Worm (Caenorhabditis elegans): Measurements from ENCODE around the gene ttr-2.

ttr-2 gene

DNA sequence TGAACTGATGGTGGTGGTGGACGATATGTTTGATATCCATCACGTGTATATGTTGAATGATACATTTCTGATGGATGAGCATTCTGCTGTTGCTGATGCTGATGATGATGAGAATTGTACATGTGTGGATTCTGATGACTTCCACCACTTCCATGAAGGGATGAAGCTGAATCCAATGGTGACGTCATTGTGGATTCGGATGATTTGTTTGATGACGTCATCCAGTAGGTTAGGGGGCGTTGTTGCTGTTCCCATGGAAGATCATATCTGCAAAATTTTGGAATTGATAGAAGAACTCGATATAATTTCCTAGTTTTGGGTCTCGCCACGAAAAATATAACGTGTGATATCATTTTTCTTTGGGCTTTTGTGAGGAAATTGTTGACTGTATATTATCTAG is 35.9 kb downstream of the ttr-2 start:
- TF ChIP-seq F13H6.1 (tag; optimal IDR thresholded peaks at IDR 0.05) (no peak), dmd-4 (tag; optimal IDR thresholded peaks at IDR 0.05; ENCODE audit: borderline replicate concordance) (no peak), ama-1 (optimal IDR thresholded peaks at IDR 0.05) (no peak), elt-4 (tag; optimal IDR thresholded peaks at IDR 0.05) (no peak), ceh-9 (tag; optimal IDR thresholded peaks at IDR 0.05) (no peak), hlh-8 (tag; optimal IDR thresholded peaks at IDR 0.05) (no peak), dve-1 (tag; optimal IDR thresholded peaks at IDR 0.05) (no peak), nfya-1 (tag; optimal IDR thresholded peaks at IDR 0.05) (no peak)

- TF ChIP-seq C08G9.2 (tag; optimal IDR thresholded peaks at IDR 0.05) (no peak), hlh-6 (tag; optimal IDR thresholded peaks at IDR 0.05) (no peak), ceh-34 (tag; optimal IDR thresholded peaks at IDR 0.05) (no peak), pat-9 (tag; optimal IDR thresholded peaks at IDR 0.05) (no peak), mec-3 (tag; optimal IDR thresholded peaks at IDR 0.05; ENCODE audit: borderline replicate concordance) (no peak), pha-4 (tag; optimal IDR thresholded peaks at IDR 0.05) (no peak), ref-2 (tag; optimal IDR thresholded peaks at IDR 0.05) (no peak), ceh-9 (tag; optimal IDR thresholded peaks at IDR 0.05) (no peak), ceh-31 (tag; optimal IDR thresholded peaks at IDR 0.05) (no peak), unc-42 (tag; optimal IDR thresholded peaks at IDR 0.05) (no peak), ceh-45 (GFP tag; IDR thresholded peaks at IDR 0.05) (no peak), hlh-13 (GFP tag; optimal IDR thresholded peaks at IDR 0.05) (no peak), elt-4 (tag; optimal IDR thresholded peaks at IDR 0.05) (no peak), rnt-1 (tag; optimal IDR thresholded peaks at IDR 0.05) (no peak), fax-1 (tag; optimal IDR thresholded peaks at IDR 0.05) (no peak)
These were observed 36.8 kb downstream of the ttr-2 start for ce11 chrIII:9964416-9964815.

DNA sequence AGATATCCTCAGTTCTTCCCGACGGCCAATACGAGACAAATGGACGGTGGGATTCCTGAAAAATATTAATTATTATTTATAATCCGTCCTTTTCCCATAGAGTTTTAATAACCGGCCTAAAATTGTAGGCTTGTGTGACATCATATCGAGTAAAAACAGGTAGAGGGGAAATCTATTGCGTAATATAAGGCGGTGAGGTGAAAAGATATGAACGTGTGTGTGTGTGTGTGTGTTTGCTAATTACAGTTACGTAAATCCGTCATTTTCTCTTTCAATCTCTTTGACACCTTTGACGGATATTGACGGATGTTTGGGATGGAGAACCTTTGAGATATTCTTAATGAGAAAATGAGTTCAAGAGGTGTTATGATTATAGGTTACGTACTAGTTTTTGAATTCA is 37.9 kb downstream of the ttr-2 start:
- TF ChIP-seq unc-55 (GFP tag; optimal IDR thresholded peaks at IDR 0.05) (peak; percentile 54), ceh-45 (GFP tag; IDR thresholded peaks at IDR 0.05) (no peak), pat-9 (tag; optimal IDR thresholded peaks at IDR 0.05) (no peak)

DNA sequence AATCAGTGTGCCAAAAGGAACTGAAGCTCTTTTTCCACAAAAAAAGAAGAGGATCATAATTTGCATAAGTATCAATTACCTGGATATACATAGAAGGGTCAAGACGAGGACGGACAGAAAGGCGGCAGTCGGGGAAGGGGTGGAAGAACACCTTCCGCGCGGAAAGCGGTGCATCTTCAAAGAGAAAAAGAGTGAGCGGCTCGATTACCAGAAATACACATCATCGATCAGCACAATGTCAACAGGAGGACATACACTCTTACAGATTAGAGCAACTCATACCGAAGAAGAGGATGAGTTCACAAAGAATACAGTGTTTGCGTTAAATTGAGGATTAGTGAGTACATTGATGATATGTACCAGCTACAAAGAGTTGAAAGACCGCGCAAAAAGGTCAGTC is 41.8 kb downstream of the ttr-2 start:
- TF ChIP-seq lin-11 (tag; optimal IDR thresholded peaks at IDR 0.05) (no peak), ceh-34 (tag; optimal IDR thresholded peaks at IDR 0.05) (peak; percentile 40)

ce11 chrIII:9972192-9972811 is 44.7 kb downstream of the ttr-2 start:
- TF ChIP-seq unc-42 (tag; optimal IDR thresholded peaks at IDR 0.05), result peak; percentile 36
- TF ChIP-seq fax-1 (tag; optimal IDR thresholded peaks at IDR 0.05), result no peak

DNA sequence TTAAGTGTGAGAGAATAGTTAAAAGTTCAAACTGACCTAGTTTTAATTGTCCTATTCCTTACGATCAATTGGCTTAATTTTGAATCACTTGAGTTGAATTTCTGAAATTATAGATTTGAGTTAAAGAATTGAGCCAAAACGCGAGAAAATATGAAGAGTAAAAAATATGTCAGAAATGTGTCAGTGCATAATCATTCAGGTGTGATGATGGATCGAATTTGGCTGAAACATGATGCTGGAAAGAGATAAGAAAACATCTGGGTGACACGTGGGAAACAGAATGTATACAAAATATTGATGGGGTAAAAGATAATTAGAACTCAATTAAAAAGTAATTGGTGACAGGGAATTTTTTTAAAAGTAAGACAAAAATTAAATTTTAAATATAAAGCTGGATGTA is 46.2 kb downstream of the ttr-2 start, which contains the start of gene R10E12.2:
Gene R10E12.2 (minus strand): TSS at position 101 of the 400 bp plus-strand sequence.
- TF ChIP-seq pat-9 (tag; optimal IDR thresholded peaks at IDR 0.05) (no peak), pros-1 (tag; optimal IDR thresholded peaks at IDR 0.05) (no peak), ceh-30 (tag; optimal IDR thresholded peaks at IDR 0.05) (no peak), unc-42 (tag; optimal IDR thresholded peaks at IDR 0.05) (no peak), tbx-7 (tag; optimal IDR thresholded peaks at IDR 0.05) (no peak), elt-4 (tag; optimal IDR thresholded peaks at IDR 0.05) (no peak)

Measured in whole organism, late embryonic.